Worm (Caenorhabditis elegans) whole organism, L4 larva: Measurements from ENCODE around the gene gst-6.
"Not testable (repeated sequence)": the region's sequence is repeated elsewhere in the genome, so short reads cannot be mapped to it uniquely, and the experiment has no call there.

Source experiments
- F10B5.3 ChIP-seq: sonication (generic microtip); optimal IDR thresholded peaks from 2 replicates; lab custom pipeline; 2016; ENCODE audit warnings: mild to moderate bottlenecking, missing genetic modification characterization, missing compliant biosample characterization
- F37D6.2 ChIP-seq: sonication (generic microtip); optimal IDR thresholded peaks from 2 replicates; lab custom pipeline; 2016; ENCODE audit warnings: mild to moderate bottlenecking, missing genetic modification characterization, missing compliant biosample characterization
- F49E8.2 ChIP-seq: sonication (generic microtip); optimal IDR thresholded peaks from 2 replicates; lab custom pipeline; 2016; ENCODE audit warnings: missing compliant biosample characterization, mild to moderate bottlenecking, missing genetic modification characterization, borderline replicate concordance
- T20F7.1 ChIP-seq: fragments of 200-800 bp; sonication (Bioruptor generic); optimal IDR thresholded peaks from 2 replicates; lab custom pipeline; 2018; ENCODE audit warnings: mild to moderate bottlenecking, missing genetic modification characterization, missing compliant biosample characterization
- T26A8.4 ChIP-seq: fragments of 200-800 bp; sonication (Bioruptor generic); IDR thresholded peaks from 2 replicates; pipeline ENCODE4 v1.3.6; 2022; ENCODE audit warnings: missing genetic modification characterization, missing compliant biosample characterization
- Y105C5A.15 ChIP-seq: fragments of 200-800 bp; sonication (Bioruptor generic); IDR thresholded peaks from 2 replicates; pipeline ENCODE4 v1.3.6; 2022; ENCODE audit warnings: missing genetic modification characterization, missing compliant biosample characterization
- ZK546.5 ChIP-seq, 2 experiments: sonication (generic microtip); optimal IDR thresholded peaks; 2 replicates each; lab custom pipeline; 2017; ENCODE audit warnings: missing biosample characterization in 2 of 2, missing genetic modification characterization in 2 of 2
- aha-1 ChIP-seq: fragments of 150-350 bp; peaks from one replicate; lab custom pipeline; 2014; ENCODE audit warnings: missing biosample characterization, missing genetic modification characterization
- attf-4 ChIP-seq: sonication (generic microtip); optimal IDR thresholded peaks from 3 replicates; lab custom pipeline; 2017; ENCODE audit warnings: missing biosample characterization, missing genetic modification characterization
- ceh-20 ChIP-seq: fragments of 200-800 bp; sonication (Bioruptor generic); IDR thresholded peaks from 2 replicates; pipeline ENCODE4 v1.3.6; 2022; ENCODE audit warnings: missing genetic modification reagents, missing genetic modification characterization, missing compliant biosample characterization
- ceh-62 ChIP-seq: sonication (generic microtip); optimal IDR thresholded peaks from 2 replicates; lab custom pipeline; 2017; ENCODE audit warnings: missing biosample characterization, missing genetic modification characterization
- cey-2 ChIP-seq: sonication (generic microtip); optimal IDR thresholded peaks from 3 replicates; lab custom pipeline; 2017; ENCODE audit warnings: missing genetic modification characterization, mild to moderate bottlenecking, missing compliant biosample characterization, antibody characterized with exemption, borderline replicate concordance; ENCODE audit not compliant: insufficient read depth
- ctbp-1 ChIP-seq: fragments of 200-800 bp; sonication (Bioruptor generic); IDR thresholded peaks from 2 replicates; pipeline ENCODE4 v1.3.6; 2022; ENCODE audit warnings: missing genetic modification reagents, missing genetic modification characterization, missing compliant biosample characterization
- dmd-6 ChIP-seq: fragments of 200-800 bp; sonication (Bioruptor generic); IDR thresholded peaks from 2 replicates; pipeline ENCODE4 v1.3.6; 2022; ENCODE audit warnings: missing genetic modification reagents, missing genetic modification characterization, missing compliant biosample characterization
- dmd-8 ChIP-seq: fragments of 200-800 bp; sonication (Bioruptor generic); IDR thresholded peaks from 2 replicates; pipeline ENCODE4 v1.3.6; 2022; ENCODE audit warnings: missing genetic modification characterization, missing compliant biosample characterization
- dmd-9 ChIP-seq: fragments of 200-800 bp; sonication (Bioruptor generic); IDR thresholded peaks from 2 replicates; pipeline ENCODE4 v1.3.6; 2022; ENCODE audit warnings: missing genetic modification reagents, missing genetic modification characterization, missing compliant biosample characterization
- dve-1 ChIP-seq: sonication (generic microtip); optimal IDR thresholded peaks from 2 replicates; lab custom pipeline; 2017; ENCODE audit warnings: antibody characterized with exemption, mild to moderate bottlenecking, missing genetic modification characterization, missing compliant biosample characterization; ENCODE audit not compliant: insufficient read depth
- egl-27 ChIP-seq: sonication (generic microtip); optimal IDR thresholded peaks from 3 replicates; lab custom pipeline; 2017; ENCODE audit warnings: missing biosample characterization, missing genetic modification reagents, missing genetic modification characterization
- egl-43 ChIP-seq: fragments of 200-800 bp; sonication (Bioruptor generic); IDR thresholded peaks from 2 replicates; pipeline ENCODE4 v1.3.6; 2022; ENCODE audit warnings: missing genetic modification reagents, missing genetic modification characterization, missing compliant biosample characterization
- fos-1 ChIP-seq: fragments of 150-350 bp; optimal IDR thresholded peaks from 2 replicates; lab custom pipeline; 2014; ENCODE audit warnings: missing biosample characterization, missing genetic modification characterization
- hlh-11 ChIP-seq: fragments of 200-800 bp; sonication (Bioruptor generic); optimal IDR thresholded peaks from 2 replicates; lab custom pipeline; 2018; ENCODE audit warnings: mild to moderate bottlenecking, missing genetic modification characterization, missing compliant biosample characterization
- lsy-2 ChIP-seq, 2 experiments: fragments of 150-350 bp in 1 of 2; sonication (generic microtip) in 1 of 2; optimal IDR thresholded peaks; 2 replicates each; lab custom pipeline; 2014 to 2017; ENCODE audit warnings: missing biosample characterization in 2 of 2, missing genetic modification characterization in 2 of 2
- nhr-111 ChIP-seq: fragments of 200-800 bp; sonication (Bioruptor generic); optimal IDR thresholded peaks from 2 replicates; lab custom pipeline; 2018; ENCODE audit warnings: mild to moderate bottlenecking, missing genetic modification characterization, missing compliant biosample characterization
- nhr-28 ChIP-seq: fragments of 150-350 bp; optimal IDR thresholded peaks from 2 replicates; lab custom pipeline; 2014; ENCODE audit warnings: missing biosample characterization, missing genetic modification characterization
- nhr-77 ChIP-seq: fragments of 150-350 bp; optimal IDR thresholded peaks from 2 replicates; lab custom pipeline; 2014; ENCODE audit warnings: missing biosample characterization, missing genetic modification characterization
- pqm-1 ChIP-seq: sonication (generic microtip); optimal IDR thresholded peaks from 2 replicates; lab custom pipeline; 2017; ENCODE audit warnings: missing biosample characterization, missing genetic modification characterization
- spr-1 ChIP-seq: sonication (generic microtip); optimal IDR thresholded peaks from 2 replicates; lab custom pipeline; 2016; ENCODE audit warnings: mild to moderate bottlenecking, missing genetic modification characterization, missing compliant biosample characterization
- tag-97 ChIP-seq: fragments of 200-800 bp; sonication (Bioruptor generic); IDR thresholded peaks from 2 replicates; pipeline ENCODE4 v1.3.6; 2022; ENCODE audit warnings: missing genetic modification characterization, missing compliant biosample characterization
- unc-130 ChIP-seq: sonication (generic microtip); optimal IDR thresholded peaks from 2 replicates; lab custom pipeline; 2016; ENCODE audit warnings: missing genetic modification reagents, missing genetic modification characterization, missing compliant biosample characterization
- unc-62 ChIP-seq, 3 experiments: fragments of 150-350 bp in 1 of 3; sonication (generic microtip); optimal IDR thresholded peaks in 2 of 3; peaks in 1 of 3; 1 replicate in 1 of 3; 2 replicates in 2 of 3; lab custom pipeline; 2014 to 2017; ENCODE audit warnings: missing biosample characterization in 3 of 3, missing genetic modification characterization in 3 of 3, missing genetic modification reagents in 3 of 3, missing genotype in 1 of 3
- zag-1 ChIP-seq: fragments of 150-350 bp; optimal IDR thresholded peaks from 2 replicates; lab custom pipeline; 2014; ENCODE audit warnings: missing biosample characterization, missing genetic modification characterization
- zfp-2 ChIP-seq: sonication (generic microtip); optimal IDR thresholded peaks from 2 replicates; lab custom pipeline; 2016; ENCODE audit warnings: mild to moderate bottlenecking, missing genetic modification characterization, missing compliant biosample characterization

gst-6 gene

ce11 chrII:4908160-4908559 lies 28.5 kb downstream of the gst-6 start (continued):
- TF ChIP-seq F37D6.2 (tag; lab: Kevin White, UChicago) (no peak), hlh-11 (tag; lab: Kevin White, UChicago) (peak; percentile 59), lsy-2 (tag; optimal IDR thresholded peaks at IDR 0.05; lab: Kevin White, UChicago) (peak in 1 of 2 experiments; percentile 16), dmd-9 (no peak), dmd-8 (no peak), egl-43 (GFP tag; lab: Robert Waterston, UW) (peak; percentile 29; the same call in 1 of the 2 replicates), egl-27 (no peak), ceh-20 (GFP tag; lab: Robert Waterston, UW) (peak; percentile 14; the same call in 1 of the 2 replicates), zfp-2 (tag; lab: Kevin White, UChicago) (no peak), dmd-6 (GFP tag; lab: Robert Waterston, UW) (0 out of 2 replicates have a peak, but pooled peaks have one; percentile 13), unc-130 (GFP tag; lab: Kevin White, UChicago) (no peak), nhr-111 (GFP tag; lab: Kevin White, UChicago) (no peak)

DNA sequence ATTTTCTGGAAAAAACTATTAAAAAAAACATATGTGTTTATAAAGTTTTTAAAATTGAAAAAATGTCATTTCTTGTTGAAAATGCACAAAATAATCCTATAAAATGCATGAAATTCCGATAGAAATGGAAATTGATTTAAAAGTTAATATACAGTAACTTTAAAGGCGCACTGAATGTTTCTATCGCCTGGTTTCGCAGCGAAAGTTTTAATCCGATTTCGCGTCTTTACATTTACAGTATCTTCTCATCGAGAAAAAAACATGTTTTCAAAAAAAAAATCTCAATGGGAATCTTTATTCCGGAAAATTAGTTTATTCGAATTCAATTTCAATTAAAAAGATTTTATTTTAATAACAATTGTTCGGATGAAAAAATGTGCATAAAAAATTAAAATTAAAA lies 34.5 kb downstream of the gst-6 start, which contains the start of gene R05F9.11:
Gene R05F9.11, minus strand, starts transcription at position 5 of the 400 bp plus-strand sequence.
- TF ChIP-seq unc-130 (GFP tag; lab: Kevin White, UChicago) (peak; percentile 10), ZK546.5 (tag; optimal IDR thresholded peaks at IDR 0.05; lab: Kevin White, UChicago) (no peak), dve-1 (tag; lab: Kevin White, UChicago) (no peak), zfp-2 (tag; lab: Kevin White, UChicago) (no peak), cey-2 (no peak), ceh-62 (tag; lab: Kevin White, UChicago) (no peak), fos-1 (tag; lab: Kevin White, UChicago) (no peak), T20F7.1 (no peak), lsy-2 (tag; optimal IDR thresholded peaks at IDR 0.05; lab: Kevin White, UChicago) (peak in 1 of 2 experiments; percentile 58), F10B5.3 (tag; lab: Kevin White, UChicago) (no peak), F49E8.2 (peak; percentile 10), ctbp-1 (GFP tag; lab: Robert Waterston, UW) (no peak)

DNA sequence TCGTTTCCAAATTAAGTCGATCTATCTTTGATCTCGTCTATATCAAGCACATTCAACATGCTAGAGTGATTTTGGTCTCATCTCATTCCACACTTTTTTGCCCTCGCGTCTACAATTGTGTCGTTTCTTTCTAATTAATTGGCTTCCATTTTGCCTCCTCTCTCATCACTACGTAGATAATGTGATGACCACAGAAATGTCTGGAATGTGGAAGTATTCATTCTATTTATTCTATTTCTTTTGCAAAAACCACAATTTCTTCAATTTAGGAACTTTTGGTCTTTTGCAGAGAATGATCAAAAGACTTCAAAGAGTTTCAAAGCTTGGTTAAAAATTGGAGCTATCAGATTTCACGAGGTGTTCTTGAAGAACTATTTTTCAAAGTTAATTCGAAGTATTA lies 35.9 kb downstream of the gst-6 start:
- TF ChIP-seq hlh-11 (tag; lab: Kevin White, UChicago) (no peak), aha-1 (peak; percentile 48)
- TF ChIP-seq, all 104 proteins: peak for 1

DNA sequence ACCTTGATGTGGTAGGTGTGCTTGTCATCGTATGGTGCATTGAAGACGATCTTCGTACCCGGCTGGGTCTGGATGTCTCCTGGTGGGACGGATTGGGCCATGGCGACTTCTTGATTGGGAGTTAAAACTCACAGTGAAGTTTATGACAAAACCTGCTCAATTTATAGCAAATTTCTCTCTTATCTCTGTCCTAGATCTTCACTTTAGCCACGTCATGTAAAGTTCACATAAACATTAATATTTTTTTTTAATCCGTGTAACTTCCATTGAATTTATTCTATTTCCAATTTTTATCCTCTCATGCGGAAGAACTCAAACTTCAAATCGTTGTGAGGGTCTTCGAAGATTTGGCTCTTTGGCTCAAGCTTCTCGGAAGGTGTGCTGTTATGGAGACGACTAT lies 36.8 kb downstream of the gst-6 start, which contains the start of gene msp-31:
Gene msp-31, minus strand, starts transcription at position 101 of the 400 bp plus-strand sequence.
- not testable (repeated sequence) for TF ChIP-seq unc-62 (GFP tag; optimal IDR thresholded peaks at IDR 0.05 in 1 of 2; lab: Kevin White, UChicago); unc-62 (tag; optimal IDR thresholded peaks at IDR 0.05; lab: Kevin White, UChicago); T20F7.1; nhr-77 (tag; lab: Kevin White, UChicago)

DNA sequence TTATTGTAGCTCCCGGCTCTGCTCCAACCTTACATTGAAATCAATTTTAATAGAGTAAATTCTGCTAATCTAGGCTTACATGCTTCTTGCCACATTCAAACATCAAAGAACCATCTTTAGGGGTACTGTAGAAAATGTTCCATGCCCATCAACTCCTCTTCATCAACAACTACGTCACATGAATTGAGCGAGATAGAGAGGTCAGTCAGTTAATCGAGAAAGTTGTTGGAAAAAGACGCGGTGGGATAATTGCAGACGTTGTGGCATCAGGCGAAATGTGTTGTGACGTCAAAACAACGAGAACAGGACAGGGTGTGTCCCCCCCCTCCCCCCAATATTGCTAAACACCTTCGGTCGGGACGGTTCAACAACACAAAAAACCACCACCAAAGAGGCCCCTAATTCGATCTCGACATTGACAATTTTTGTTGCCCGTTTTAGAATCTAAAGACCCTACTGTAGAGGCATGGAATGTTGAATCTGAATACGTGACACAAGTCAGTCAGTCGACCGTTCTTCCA lies 38.9 kb downstream of the gst-6 start:
- TF ChIP-seq zfp-2 (tag; lab: Kevin White, UChicago) (no peak), T26A8.4 (GFP tag; lab: Robert Waterston, UW) (no peak), unc-62 (GFP tag; optimal IDR thresholded peaks at IDR 0.05 in 1 of 2; lab: Kevin White, UChicago) (peak in 1 of 2 experiments; percentile 62), unc-62 (tag; optimal IDR thresholded peaks at IDR 0.05; lab: Kevin White, UChicago) (no peak), nhr-28 (no peak)

DNA sequence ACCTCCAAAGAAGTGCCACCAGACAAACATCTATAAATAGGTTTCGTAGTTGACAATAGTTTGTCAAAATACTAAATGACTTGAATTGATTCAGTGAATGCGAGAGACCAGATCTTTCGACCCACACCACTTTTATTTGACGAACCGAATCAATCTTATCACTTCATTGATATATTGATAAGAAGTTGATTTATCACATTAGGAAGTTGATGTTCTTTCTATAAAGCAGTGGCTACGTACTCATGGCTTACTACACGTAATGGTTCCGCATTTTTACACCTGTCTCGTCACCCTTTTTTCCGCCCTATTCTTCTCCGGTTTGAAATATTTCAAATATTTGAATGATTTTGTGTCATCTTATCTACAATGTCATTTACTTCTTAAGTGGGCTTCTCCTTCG lies 40.9 kb downstream of the gst-6 start:
- TF ChIP-seq dve-1 (tag; lab: Kevin White, UChicago) (peak; percentile 42), attf-4 (tag; lab: Kevin White, UChicago) (no peak), Y105C5A.15 (GFP tag; lab: Robert Waterston, UW) (no peak), aha-1 (no peak), tag-97 (GFP tag; lab: Robert Waterston, UW) (no peak), spr-1 (tag; lab: Kevin White, UChicago) (no peak), zag-1 (tag; lab: Kevin White, UChicago) (no peak), nhr-77 (tag; lab: Kevin White, UChicago) (no peak), pqm-1 (peak; percentile 63), hlh-11 (tag; lab: Kevin White, UChicago) (peak; percentile 6), nhr-28 (peak; percentile 17)
